Fruit fly (Drosophila melanogaster) whole organism, embryonic: ENCODE results near the gene TRAM.

Experiments used
- Bgb ChIP-seq: fragments of 200-800 bp; sonication (Bioruptor generic); IDR thresholded peaks from 2 replicates; pipeline ENCODE4 v1.3.6; 2022; ENCODE audit warnings: missing biosample characterization, missing genetic modification characterization; ENCODE audit not compliant: partially characterized antibody
- CG10267 ChIP-seq: fragments of 200-800 bp; sonication (Bioruptor generic); optimal IDR thresholded peaks from 2 replicates; lab custom pipeline; 2018; ENCODE audit warnings: missing biosample characterization, mild to moderate bottlenecking, missing genetic modification characterization, moderate library complexity
- CG10543 ChIP-seq: fragments of 200-800 bp; sonication (Bioruptor generic); optimal IDR thresholded peaks from 3 replicates; lab custom pipeline; 2017; ENCODE audit warnings: missing biosample characterization, mild to moderate bottlenecking, missing genetic modification characterization, moderate library complexity
- CG13287 ChIP-seq: fragments of 200-800 bp; sonication (Bioruptor generic); IDR thresholded peaks from 2 replicates; pipeline ENCODE4 v1.3.6; 2022; ENCODE audit warnings: missing biosample characterization, missing genetic modification characterization; ENCODE audit not compliant: partially characterized antibody
- CG15514 ChIP-seq: fragments of 200-800 bp; sonication (Bioruptor generic); optimal IDR thresholded peaks from 3 replicates; lab custom pipeline; 2017; ENCODE audit warnings: missing biosample characterization, missing genetic modification characterization, mild to moderate bottlenecking, moderate library complexity, missing genetic modification reagents
- CG1603 ChIP-seq: fragments of 200-800 bp; sonication (Bioruptor generic); optimal IDR thresholded peaks from 2 replicates; lab custom pipeline; 2019; ENCODE audit warnings: missing biosample characterization, mild to moderate bottlenecking, missing genetic modification characterization, moderate library complexity
- CG1832 ChIP-seq: fragments of 200-800 bp; sonication (Bioruptor generic); optimal IDR thresholded peaks from 2 replicates; lab custom pipeline; 2017; ENCODE audit warnings: missing biosample characterization, mild to moderate bottlenecking, missing genetic modification characterization, inconsistent platforms
- CG18764 ChIP-seq: fragments of 200-800 bp; sonication (Bioruptor generic); optimal IDR thresholded peaks from 3 replicates; lab custom pipeline; 2016; ENCODE audit warnings: missing biosample characterization, missing genetic modification characterization
- CG32532 ChIP-seq: fragments of 200-800 bp; sonication (Bioruptor generic); IDR thresholded peaks from 2 replicates; pipeline ENCODE4 v1.3.6; 2022; ENCODE audit warnings: missing biosample characterization, missing genetic modification characterization
- CG3726 ChIP-seq: fragments of 200-800 bp; sonication (Bioruptor generic); IDR thresholded peaks from 3 replicates; pipeline ENCODE4, ENCODE4 v1.3.6; 2022; ENCODE audit warnings: missing biosample characterization, missing genetic modification characterization
- CG4730 ChIP-seq: fragments of 200-800 bp; sonication (Bioruptor generic); IDR thresholded peaks from 2 replicates; pipeline ENCODE4 v1.3.6; 2022; ENCODE audit warnings: missing biosample characterization, missing genetic modification characterization
- CG5180 ChIP-seq: fragments of 200-800 bp; sonication (Bioruptor generic); optimal IDR thresholded peaks from 3 replicates; lab custom pipeline; 2017; ENCODE audit warnings: missing biosample characterization, missing genetic modification characterization, mild to moderate bottlenecking, moderate library complexity, missing genetic modification reagents
- CG8089 ChIP-seq: fragments of 200-800 bp; sonication (Bioruptor generic); optimal IDR thresholded peaks from 3 replicates; lab custom pipeline; 2016; ENCODE audit warnings: missing biosample characterization, missing genetic modification characterization
- CHES-1-like ChIP-seq: fragments of 200-800 bp; sonication (Bioruptor generic); optimal IDR thresholded peaks from 2 replicates; lab custom pipeline; 2016; ENCODE audit warnings: missing biosample characterization, missing genetic modification characterization
- Dad ChIP-seq: fragments of 200-800 bp; sonication (Bioruptor generic); optimal IDR thresholded peaks from 3 replicates; lab custom pipeline; 2016; ENCODE audit warnings: missing biosample characterization, missing genetic modification characterization
- Dp ChIP-seq: fragments of 200-800 bp; sonication (Bioruptor generic); optimal IDR thresholded peaks from 2 replicates; lab custom pipeline; 2018; ENCODE audit warnings: missing biosample characterization, mild to moderate bottlenecking, missing genetic modification characterization, moderate library complexity
- E2f1 ChIP-seq: fragments of 200-800 bp; sonication (Bioruptor generic); IDR thresholded peaks from 2 replicates; pipeline ENCODE4 v1.3.6; 2022; ENCODE audit warnings: missing biosample characterization, missing genetic modification characterization
- GATAe ChIP-seq: fragments of 200-800 bp; sonication (Bioruptor generic); conservative IDR thresholded peaks from 2 replicates; pipeline ENCODE4 v1.3.6; 2022; ENCODE audit warnings: missing biosample characterization, missing genetic modification characterization
- Hey ChIP-seq: fragments of 200-800 bp; sonication (Bioruptor generic); optimal IDR thresholded peaks from 3 replicates; lab custom pipeline; 2018; ENCODE audit warnings: missing biosample characterization, mild to moderate bottlenecking, missing genetic modification characterization
- Med ChIP-seq: fragments of 200-800 bp; sonication (Bioruptor generic); peaks from one replicate; lab custom pipeline; 2016; ENCODE audit warnings: missing biosample characterization, missing genetic modification characterization, mild to moderate bottlenecking, inconsistent platforms, moderate library complexity
- Meics ChIP-seq: fragments of 200-800 bp; sonication (Bioruptor generic); optimal IDR thresholded peaks from 2 replicates; lab custom pipeline; 2017; ENCODE audit warnings: missing biosample characterization, mild to moderate bottlenecking, missing genetic modification characterization
- Myb ChIP-seq: fragments of 200-800 bp; sonication (Bioruptor generic); optimal IDR thresholded peaks from 2 replicates; lab custom pipeline; 2016; ENCODE audit warnings: missing biosample characterization, missing genetic modification characterization
- Sry-β ChIP-seq: fragments of 200-800 bp; sonication (Bioruptor generic); optimal IDR thresholded peaks from 2 replicates; lab custom pipeline; 2018; ENCODE audit warnings: missing biosample characterization, mild to moderate bottlenecking, missing genetic modification characterization, moderate library complexity
- Sry-δ ChIP-seq: fragments of 200-800 bp; sonication (Bioruptor generic); optimal IDR thresholded peaks from 2 replicates; lab custom pipeline; 2016; ENCODE audit warnings: missing biosample characterization, missing genetic modification characterization
- Trl ChIP-seq, 3 experiments: fragments of >200 bp in 2 of 3; fragments of 200-800 bp in 1 of 3; sonication (Bioruptor generic) in 1 of 3; optimal IDR thresholded peaks; 2 replicates in 1 of 3; 3 replicates in 2 of 3; lab custom pipeline; 2016 to 2017; ENCODE audit warnings: missing biosample characterization in 1 of 3, missing genetic modification characterization in 1 of 3
- az2 ChIP-seq: fragments of 200-800 bp; sonication (Bioruptor generic); optimal IDR thresholded peaks from 3 replicates; lab custom pipeline; 2016; ENCODE audit warnings: missing biosample characterization, missing genetic modification characterization
- br ChIP-seq: fragments of >200 bp; optimal IDR thresholded peaks from 2 replicates; lab custom pipeline; 2017
- chn ChIP-seq: fragments of 200-800 bp; sonication (Bioruptor generic); optimal IDR thresholded peaks from 2 replicates; lab custom pipeline; 2016; ENCODE audit warnings: missing biosample characterization, missing genetic modification characterization
- dimm ChIP-seq: fragments of 200-800 bp; sonication (Bioruptor generic); IDR thresholded peaks from 2 replicates; pipeline ENCODE4 v1.3.6; 2022; ENCODE audit warnings: missing biosample characterization, missing genetic modification characterization
- disco-r ChIP-seq: fragments of 200-800 bp; sonication (Bioruptor generic); optimal IDR thresholded peaks from 2 replicates; lab custom pipeline; 2016; ENCODE audit warnings: missing biosample characterization, missing genetic modification characterization
- ewg ChIP-seq: fragments of 200-800 bp; sonication (Bioruptor generic); optimal IDR thresholded peaks from 3 replicates; lab custom pipeline; 2017; ENCODE audit warnings: mild to moderate bottlenecking, missing biosample characterization, missing genetic modification reagents, missing genetic modification characterization
- exex ChIP-seq: fragments of 200-800 bp; sonication (Bioruptor generic); optimal IDR thresholded peaks from 4 replicates; lab custom pipeline; 2018; ENCODE audit warnings: missing biosample characterization, mild to moderate bottlenecking, missing genetic modification characterization, moderate library complexity
- onecut ChIP-seq: fragments of 200-800 bp; sonication (Bioruptor generic); IDR thresholded peaks from 2 replicates; pipeline ENCODE4 v1.3.6; 2022; ENCODE audit warnings: missing biosample characterization, missing genetic modification characterization
- pzg ChIP-seq: fragments of 200-800 bp; sonication (Bioruptor generic); optimal IDR thresholded peaks from 3 replicates; lab custom pipeline; 2018; ENCODE audit warnings: missing biosample characterization, mild to moderate bottlenecking, missing genetic modification characterization, moderate library complexity
- sd ChIP-seq: fragments of 200-800 bp; sonication (Bioruptor generic); optimal IDR thresholded peaks from 3 replicates; lab custom pipeline; 2018; ENCODE audit warnings: missing biosample characterization, mild to moderate bottlenecking, missing genetic modification characterization, moderate library complexity
- stwl ChIP-seq: fragments of 200-800 bp; sonication (Bioruptor generic); optimal IDR thresholded peaks from 3 replicates; lab custom pipeline; 2018; ENCODE audit warnings: missing biosample characterization, mild to moderate bottlenecking, missing genetic modification characterization, moderate library complexity
- sug ChIP-seq: fragments of 200-800 bp; optimal IDR thresholded peaks from 2 replicates; lab custom pipeline; 2019; ENCODE audit warnings: missing biosample characterization, mild to moderate bottlenecking, missing genetic modification characterization, moderate library complexity
- toy ChIP-seq: fragments of 200-800 bp; sonication (Bioruptor generic); IDR thresholded peaks from 2 replicates; pipeline ENCODE4 v1.3.6; 2022; ENCODE audit warnings: missing biosample characterization, missing genetic modification characterization
- trh ChIP-seq: fragments of 200-800 bp; sonication (Bioruptor generic); optimal IDR thresholded peaks from 2 replicates; lab custom pipeline; 2016; ENCODE audit warnings: missing biosample characterization, missing genetic modification characterization
- usp ChIP-seq: fragments of >200 bp; optimal IDR thresholded peaks from 2 replicates; lab custom pipeline; 2017; ENCODE audit warnings: missing biosample characterization, missing genetic modification characterization
- vvl ChIP-seq: fragments of 200-800 bp; sonication (Bioruptor generic); IDR thresholded peaks from 2 replicates; pipeline ENCODE4 v1.3.6; 2022; ENCODE audit warnings: missing biosample characterization, missing genetic modification characterization

TRAM gene

dm6 chrX:930048-930800, 4.8 kb upstream of the TRAM start, which contains the start of gene CG3708:
Gene CG3708 (minus strand): TSS chrX:930098.
- TF ChIP-seq sd (peak; percentile 88), GATAe (GFP tag; lab: Robert Waterston, UW) (0 out of 2 replicates have a peak, but pooled peaks have one; percentile 52), dimm (GFP tag; lab: Robert Waterston, UW) (no peak), sug (tag; lab: Kevin White, UChicago) (peak; percentile 90), CG8089 (no peak), CG10543 (peak; percentile 18), br (lab: Kevin White, UChicago) (no peak), chn (GFP tag; lab: Kevin White, UChicago) (no peak), vvl (GFP tag; lab: Robert Waterston, UW) (no peak), trh (GFP tag; lab: Kevin White, UChicago) (no peak), CG32532 (GFP tag; lab: Robert Waterston, UW) (no peak), E2f1 (GFP tag; lab: Robert Waterston, UW) (no peak), CG5180 (GFP tag; lab: Kevin White, UChicago) (no peak), exex (tag; lab: Kevin White, UChicago) (peak; percentile 66), disco-r (GFP tag; lab: Kevin White, UChicago) (no peak), Med (GFP tag; lab: Kevin White, UChicago) (peak; percentile 7), Hey (tag; lab: Kevin White, UChicago) (peak; percentile 29), Sry-β (GFP tag; lab: Kevin White, UChicago) (no peak), Trl (optimal IDR thresholded peaks at IDR 0.05; lab: Kevin White, UChicago) (no peak), Trl (GFP tag; optimal IDR thresholded peaks at IDR 0.05; lab: Kevin White, UChicago) (no peak)

dm6 chrX:932166-932565, 2.9 kb upstream of the TRAM start, which contains the start of the genes CG32815 and CG3706:
Gene CG32815 (plus strand): TSS chrX:932466.
Gene CG3706 (minus strand): TSS chrX:932475.
- TF ChIP-seq GATAe (GFP tag; lab: Robert Waterston, UW) = no peak
- no peak for TF ChIP-seq CG18764 (GFP tag; lab: Kevin White, UChicago)
- no peak for TF ChIP-seq Meics (GFP tag; lab: Kevin White, UChicago)
- no peak for TF ChIP-seq CG4730 (GFP tag; lab: Robert Waterston, UW)
- TF ChIP-seq toy (GFP tag; lab: Robert Waterston, UW) = no peak
- no peak for TF ChIP-seq usp
- no peak for TF ChIP-seq Sry-δ (GFP tag; lab: Kevin White, UChicago)
- TF ChIP-seq CHES-1-like (GFP tag; lab: Kevin White, UChicago) = no peak
- no peak for TF ChIP-seq Dad

dm6 chrX:932859-933258, 2.2 kb upstream of the TRAM start:
- TF ChIP-seq CG15514 = peak; percentile 19
- no peak for TF ChIP-seq CG3726
- TF ChIP-seq CG1603 (tag; lab: Kevin White, UChicago) = no peak
- peak; percentile 30; the same call in 1 of the 2 replicates for TF ChIP-seq CG13287
- peak; percentile 58 for TF ChIP-seq Myb
- no peak for TF ChIP-seq Dp (GFP tag; lab: Kevin White, UChicago)
- peak; percentile 15 for TF ChIP-seq CG10267 (tag; lab: Kevin White, UChicago)
- no peak for TF ChIP-seq CG1832 (GFP tag; lab: Kevin White, UChicago)
- TF ChIP-seq ewg (GFP tag; lab: Kevin White, UChicago) = peak; percentile 97
- TF ChIP-seq stwl (tag; lab: Kevin White, UChicago) = peak; percentile 33
- TF ChIP-seq az2 (GFP tag; lab: Kevin White, UChicago) = no peak
- TF ChIP-seq pzg (GFP tag; lab: Kevin White, UChicago) = peak; percentile 25
- TF ChIP-seq Bgb (GFP tag; lab: Robert Waterston, UW) = 0 out of 2 replicates have a peak, but pooled peaks have one; percentile 15
- TF ChIP-seq onecut (GFP tag; lab: Robert Waterston, UW) = peak; percentile 94
